Fruit fly (Drosophila melanogaster) whole organism, embryonic: ENCODE results near the gene CG34354.

ENCODE experiments used
- Antp ChIP-seq: fragments of 200-800 bp; sonication (Bioruptor generic); optimal IDR thresholded peaks from 3 replicates; lab custom pipeline; 2016; ENCODE audit warnings: missing biosample characterization, missing genetic modification characterization
- CG10321 ChIP-seq: fragments of 200-800 bp; sonication (Bioruptor generic); IDR thresholded peaks from 2 replicates; pipeline ENCODE4 v1.3.6; 2022; ENCODE audit warnings: missing biosample characterization, missing genetic modification characterization
- CG12299 ChIP-seq: fragments of 200-800 bp; sonication (Bioruptor generic); optimal IDR thresholded peaks from 2 replicates; lab custom pipeline; 2018; ENCODE audit warnings: missing biosample characterization, mild to moderate bottlenecking, missing genetic modification characterization
- CG1233 ChIP-seq: fragments of 200-800 bp; sonication (Bioruptor generic); optimal IDR thresholded peaks from 4 replicates; lab custom pipeline; 2018; ENCODE audit warnings: missing biosample characterization, mild to moderate bottlenecking, missing genetic modification characterization
- CG12744 ChIP-seq: fragments of 200-800 bp; sonication (Bioruptor generic); optimal IDR thresholded peaks from 2 replicates; lab custom pipeline; 2016; ENCODE audit warnings: missing biosample characterization, missing genetic modification characterization
- CG13296 ChIP-seq: fragments of 200-800 bp; sonication (Bioruptor generic); optimal IDR thresholded peaks from 3 replicates; lab custom pipeline; 2018; ENCODE audit warnings: missing biosample characterization, mild to moderate bottlenecking, missing genetic modification characterization
- CG14014 ChIP-seq: fragments of 200-800 bp; sonication (Bioruptor generic); IDR thresholded peaks from 2 replicates; pipeline ENCODE4 v1.3.6; 2022; ENCODE audit warnings: missing biosample characterization, missing genetic modification characterization
- CG14667 ChIP-seq: fragments of 200-800 bp; sonication (Bioruptor generic); IDR thresholded peaks from 2 replicates; pipeline ENCODE4 v1.3.6; 2022; ENCODE audit warnings: missing biosample characterization, missing genetic modification characterization
- CG15479 ChIP-seq: fragments of 200-800 bp; sonication (Bioruptor generic); optimal IDR thresholded peaks from 3 replicates; lab custom pipeline; 2019; ENCODE audit warnings: missing biosample characterization, mild to moderate bottlenecking, missing genetic modification characterization, moderate library complexity
- CG17385 ChIP-seq: fragments of 200-800 bp; sonication (Bioruptor generic); optimal IDR thresholded peaks from 3 replicates; lab custom pipeline; 2018; ENCODE audit warnings: missing biosample characterization, mild to moderate bottlenecking, missing genetic modification characterization
- CG2712 ChIP-seq: fragments of 200-800 bp; optimal IDR thresholded peaks from 3 replicates; lab custom pipeline; 2019; ENCODE audit warnings: missing biosample characterization, mild to moderate bottlenecking, missing genetic modification characterization, moderate library complexity
- CG2875 ChIP-seq: fragments of 200-800 bp; sonication (Bioruptor generic); optimal IDR thresholded peaks from 2 replicates; lab custom pipeline; 2017; ENCODE audit warnings: missing biosample characterization, mild to moderate bottlenecking, missing genetic modification characterization, missing genetic modification reagents
- CG3281 ChIP-seq: fragments of 200-800 bp; sonication (Bioruptor generic); optimal IDR thresholded peaks from 3 replicates; lab custom pipeline; 2017; ENCODE audit warnings: missing biosample characterization, mild to moderate bottlenecking, missing genetic modification characterization
- CG34422 ChIP-seq: fragments of 200-800 bp; sonication (Bioruptor generic); IDR thresholded peaks from 3 replicates; pipeline ENCODE4 v1.3.6; 2022; ENCODE audit warnings: missing biosample characterization, missing genetic modification characterization
- CG6689 ChIP-seq: fragments of 200-800 bp; sonication (Bioruptor generic); IDR thresholded peaks from 2 replicates; pipeline ENCODE4 v1.3.6; 2022; ENCODE audit warnings: missing biosample characterization, missing genetic modification characterization
- CG6854 ChIP-seq: fragments of 200-800 bp; sonication (Bioruptor generic); optimal IDR thresholded peaks from 3 replicates; lab custom pipeline; 2017; ENCODE audit warnings: missing biosample characterization, mild to moderate bottlenecking, missing genetic modification characterization
- CG7987 ChIP-seq: fragments of 200-800 bp; sonication (Bioruptor generic); optimal IDR thresholded peaks from 2 replicates; lab custom pipeline; 2018; ENCODE audit warnings: missing biosample characterization, mild to moderate bottlenecking, missing genetic modification characterization, moderate library complexity
- CG8281 ChIP-seq: fragments of 200-800 bp; sonication (Bioruptor generic); optimal IDR thresholded peaks from 2 replicates; lab custom pipeline; 2018; ENCODE audit warnings: missing biosample characterization, mild to moderate bottlenecking, missing genetic modification characterization, moderate library complexity
- CG9215 ChIP-seq: fragments of 200-800 bp; sonication (Bioruptor generic); IDR thresholded peaks from 2 replicates; pipeline ENCODE4 v1.3.6; 2022; ENCODE audit warnings: missing biosample characterization, missing genetic modification characterization
- CG9727 ChIP-seq: fragments of 200-800 bp; sonication (Bioruptor generic); optimal IDR thresholded peaks from 3 replicates; lab custom pipeline; 2017; ENCODE audit warnings: missing biosample characterization, mild to moderate bottlenecking, missing genetic modification characterization
- Dll ChIP-seq: fragments of 200-800 bp; sonication (Bioruptor generic); IDR thresholded peaks from 4 replicates; pipeline ENCODE4 v1.3.6; 2022; ENCODE audit warnings: missing biosample characterization, missing genetic modification characterization; ENCODE audit not compliant: partially characterized antibody
- Fer1 ChIP-seq: fragments of 200-800 bp; sonication (Bioruptor generic); optimal IDR thresholded peaks from 2 replicates; lab custom pipeline; 2017; ENCODE audit warnings: missing biosample characterization, mild to moderate bottlenecking, missing genetic modification characterization
- HHEX ChIP-seq: fragments of 200-800 bp; sonication (Bioruptor generic); optimal IDR thresholded peaks from 3 replicates; lab custom pipeline; 2017; ENCODE audit warnings: missing biosample characterization, mild to moderate bottlenecking, missing genetic modification characterization, missing genetic modification reagents
- MTF-1 ChIP-seq: fragments of 200-800 bp; sonication (Bioruptor generic); optimal IDR thresholded peaks from 2 replicates; lab custom pipeline; 2018; ENCODE audit warnings: missing biosample characterization, mild to moderate bottlenecking, missing genetic modification characterization, borderline replicate concordance
- Myb ChIP-seq: fragments of 200-800 bp; sonication (Bioruptor generic); optimal IDR thresholded peaks from 2 replicates; lab custom pipeline; 2016; ENCODE audit warnings: missing biosample characterization, missing genetic modification characterization
- Optix ChIP-seq: fragments of 200-800 bp; sonication (Bioruptor generic); IDR thresholded peaks from 3 replicates; pipeline ENCODE4 v1.3.6; 2022; ENCODE audit warnings: missing biosample characterization, missing genetic modification characterization
- Ptx1 ChIP-seq: fragments of 200-800 bp; sonication (Bioruptor generic); IDR thresholded peaks from 2 replicates; pipeline ENCODE4 v1.3.6; 2022; ENCODE audit warnings: missing biosample characterization, missing genetic modification characterization
- Spps ChIP-seq: fragments of 200-800 bp; sonication (Bioruptor generic); optimal IDR thresholded peaks from 2 replicates; lab custom pipeline; 2018; ENCODE audit warnings: missing biosample characterization, mild to moderate bottlenecking, missing genetic modification characterization
- Ssrp ChIP-seq: fragments of 200-800 bp; sonication (Bioruptor generic); optimal IDR thresholded peaks from 2 replicates; lab custom pipeline; 2018; ENCODE audit warnings: missing biosample characterization, mild to moderate bottlenecking, missing genetic modification characterization, moderate library complexity
- Xrp1 ChIP-seq: fragments of 200-800 bp; sonication (Bioruptor generic); IDR thresholded peaks from 2 replicates; pipeline ENCODE4 v1.3.6; 2022; ENCODE audit warnings: missing biosample characterization, missing genetic modification characterization
- bab2 ChIP-seq: fragments of 200-800 bp; sonication (Bioruptor generic); optimal IDR thresholded peaks from 2 replicates; lab custom pipeline; 2016; ENCODE audit warnings: missing biosample characterization, missing genetic modification characterization
- caup ChIP-seq: fragments of 200-800 bp; sonication (Bioruptor generic); optimal IDR thresholded peaks from 3 replicates; lab custom pipeline; 2017; ENCODE audit warnings: missing biosample characterization, mild to moderate bottlenecking, missing genetic modification characterization, moderate library complexity; ENCODE audit not compliant: severe bottlenecking
- corto ChIP-seq: fragments of 200-800 bp; sonication (Bioruptor generic); optimal IDR thresholded peaks from 2 replicates; lab custom pipeline; 2016; ENCODE audit warnings: missing biosample characterization, mild to moderate bottlenecking, missing genetic modification characterization, moderate library complexity
- crp ChIP-seq, 2 experiments: fragments of 200-800 bp; sonication (Bioruptor generic); optimal IDR thresholded peaks; 2 replicates in 1 of 2; 3 replicates in 1 of 2; lab custom pipeline; 2017; ENCODE audit warnings: missing biosample characterization in 2 of 2, missing genetic modification characterization in 2 of 2, mild to moderate bottlenecking in 1 of 2, moderate library complexity in 1 of 2
- dan ChIP-seq: fragments of 200-800 bp; sonication (Bioruptor generic); IDR thresholded peaks from 2 replicates; pipeline ENCODE4 v1.3.6; 2022; ENCODE audit warnings: missing biosample characterization, missing genetic modification characterization
- eyg ChIP-seq: fragments of 200-800 bp; sonication (Bioruptor generic); optimal IDR thresholded peaks from 3 replicates; lab custom pipeline; 2016; ENCODE audit warnings: missing biosample characterization, missing genetic modification characterization
- fd3F ChIP-seq: fragments of 200-800 bp; sonication (Bioruptor generic); optimal IDR thresholded peaks from 2 replicates; lab custom pipeline; 2018; ENCODE audit warnings: missing biosample characterization, mild to moderate bottlenecking, missing genetic modification characterization, moderate library complexity
- fd96Cb ChIP-seq: fragments of 200-800 bp; sonication (Bioruptor generic); optimal IDR thresholded peaks from 2 replicates; lab custom pipeline; 2018; ENCODE audit warnings: missing biosample characterization, mild to moderate bottlenecking, missing genetic modification characterization, moderate library complexity
- gce ChIP-seq: fragments of 200-800 bp; sonication (Bioruptor generic); IDR thresholded peaks from 3 replicates; pipeline ENCODE4 v1.3.6; 2022; ENCODE audit warnings: missing biosample characterization, missing genetic modification characterization
- gcm ChIP-seq: fragments of 200-800 bp; sonication (Bioruptor generic); optimal IDR thresholded peaks from 2 replicates; lab custom pipeline; 2019; ENCODE audit warnings: missing biosample characterization, mild to moderate bottlenecking, missing genetic modification characterization, moderate library complexity
- gcm2 ChIP-seq: fragments of 200-800 bp; sonication (Bioruptor generic); optimal IDR thresholded peaks from 2 replicates; lab custom pipeline; 2016; ENCODE audit warnings: missing biosample characterization, missing genetic modification characterization
- ken ChIP-seq: fragments of 200-800 bp; sonication (Bioruptor generic); IDR thresholded peaks from 3 replicates; pipeline ENCODE4 v1.3.6; 2022; ENCODE audit warnings: missing biosample characterization, missing genetic modification characterization
- maf-S ChIP-seq: fragments of 200-800 bp; sonication (Bioruptor generic); optimal IDR thresholded peaks from 2 replicates; lab custom pipeline; 2016; ENCODE audit warnings: missing biosample characterization, missing genetic modification characterization
- nmo ChIP-seq: fragments of 200-800 bp; sonication (Bioruptor generic); optimal IDR thresholded peaks from 2 replicates; lab custom pipeline; 2018; ENCODE audit warnings: missing biosample characterization, mild to moderate bottlenecking, missing genetic modification characterization, moderate library complexity
- p53 ChIP-seq: fragments of 200-800 bp; sonication (Bioruptor generic); optimal IDR thresholded peaks from 2 replicates; lab custom pipeline; 2016; ENCODE audit warnings: missing biosample characterization, missing genetic modification characterization
- pita ChIP-seq: fragments of 200-800 bp; sonication (Bioruptor generic); optimal IDR thresholded peaks from 2 replicates; lab custom pipeline; 2017; ENCODE audit warnings: missing biosample characterization, mild to moderate bottlenecking, missing genetic modification characterization
- sisA ChIP-seq: fragments of 200-800 bp; sonication (Bioruptor generic); IDR thresholded peaks from 2 replicates; pipeline ENCODE4 v1.3.6; 2022; ENCODE audit warnings: missing biosample characterization, missing genetic modification characterization
- sob ChIP-seq: fragments of 200-800 bp; sonication (Bioruptor generic); IDR thresholded peaks from 2 replicates; pipeline ENCODE4 v1.3.6; 2022; ENCODE audit warnings: missing biosample characterization, missing genetic modification characterization
- tna ChIP-seq: fragments of 200-800 bp; sonication (Bioruptor generic); IDR thresholded peaks from 2 replicates; pipeline ENCODE4 v1.3.6; 2022; ENCODE audit warnings: missing biosample characterization, missing genetic modification characterization; ENCODE audit not compliant: partially characterized antibody
- wdn ChIP-seq: fragments of 200-800 bp; sonication (Bioruptor generic); IDR thresholded peaks from 2 replicates; pipeline ENCODE4 v1.3.6; 2022; ENCODE audit warnings: missing biosample characterization, missing genetic modification characterization

The CG34354 gene

dm6 chr3R:28118111-28118510 is 28.6 kb upstream of the CG34354 start (continued):
- TF ChIP-seq Ssrp (tag; lab: Kevin White, UChicago) (no peak), p53 (GFP tag; lab: Kevin White, UChicago) (no peak), tna (GFP tag; lab: Robert Waterston, UW) (no peak), CG12744 (GFP tag; lab: Kevin White, UChicago) (no peak), dan (GFP tag; lab: Robert Waterston, UW) (no peak), nmo (peak; percentile 7), CG13296 (GFP tag; lab: Kevin White, UChicago) (peak; percentile 12), Myb (GFP tag; lab: Kevin White, UChicago) (no peak), wdn (GFP tag; lab: Robert Waterston, UW) (0 out of 2 replicates have a peak, but pooled peaks have one; percentile 12), corto (no peak), CG17385 (GFP tag; lab: Kevin White, UChicago) (peak; percentile 25), fd96Cb (peak; percentile 11), CG6854 (GFP tag; lab: Kevin White, UChicago) (no peak), Optix (no peak), CG6689 (0 out of 2 replicates have a peak, but pooled peaks have one; percentile 9), Spps (tag; lab: Kevin White, UChicago) (no peak), Fer1 (GFP tag; lab: Kevin White, UChicago) (peak; percentile 76), Xrp1 (no peak), ken (GFP tag; lab: Robert Waterston, UW) (peak; percentile 12; the same call in 1 of the 3 replicates), Antp (GFP tag; lab: Kevin White, UChicago) (peak; percentile 38), eyg (GFP tag; lab: Kevin White, UChicago) (no peak), CG34422 (GFP tag; lab: Robert Waterston, UW) (no peak), Dll (GFP tag; lab: Robert Waterston, UW) (no peak), CG2875 (GFP tag; lab: Kevin White, UChicago) (no peak), sisA (GFP tag; lab: Robert Waterston, UW) (peak; percentile 41; the same call in 1 of the 2 replicates), CG12299 (tag; lab: Kevin White, UChicago) (no peak), CG8281 (tag; lab: Kevin White, UChicago) (no peak), Ptx1 (GFP tag; lab: Robert Waterston, UW) (peak; percentile 38; the same call in 1 of the 2 replicates), fd3F (GFP tag; lab: Kevin White, UChicago) (peak; percentile 2), sob (peak; percentile 27; the same call in 1 of the 2 replicates), maf-S (GFP tag; lab: Kevin White, UChicago) (no peak), CG10321 (GFP tag; lab: Robert Waterston, UW) (no peak), CG15479 (GFP tag; lab: Kevin White, UChicago) (no peak), CG9727 (GFP tag; lab: Kevin White, UChicago) (peak; percentile 3), gcm (GFP tag; lab: Kevin White, UChicago) (no peak), CG1233 (no peak), CG14014 (GFP tag; lab: Robert Waterston, UW) (peak; percentile 40; the same call in 1 of the 2 replicates), CG9215 (peak; percentile 31; the same call in 1 of the 2 replicates), bab2 (peak; percentile 16), CG14667 (GFP tag; lab: Robert Waterston, UW) (peak; percentile 29), gce (GFP tag; lab: Robert Waterston, UW) (no peak), pita (no peak), CG3281 (GFP tag; lab: Kevin White, UChicago) (peak; percentile 42), gcm2 (GFP tag; lab: Kevin White, UChicago) (no peak), caup (peak; percentile 33), MTF-1 (GFP tag; lab: Kevin White, UChicago) (no peak), CG2712 (tag; lab: Kevin White, UChicago) (no peak), HHEX (GFP tag; lab: Kevin White, UChicago) (peak; percentile 9), crp (GFP tag; optimal IDR thresholded peaks at IDR 0.05; lab: Kevin White, UChicago) (no peak), CG7987 (GFP tag; lab: Kevin White, UChicago) (no peak)
